Worm (Caenorhabditis elegans): Measurements from ENCODE around the gene ZK1307.3.

The ZK1307.3 gene

DNA sequence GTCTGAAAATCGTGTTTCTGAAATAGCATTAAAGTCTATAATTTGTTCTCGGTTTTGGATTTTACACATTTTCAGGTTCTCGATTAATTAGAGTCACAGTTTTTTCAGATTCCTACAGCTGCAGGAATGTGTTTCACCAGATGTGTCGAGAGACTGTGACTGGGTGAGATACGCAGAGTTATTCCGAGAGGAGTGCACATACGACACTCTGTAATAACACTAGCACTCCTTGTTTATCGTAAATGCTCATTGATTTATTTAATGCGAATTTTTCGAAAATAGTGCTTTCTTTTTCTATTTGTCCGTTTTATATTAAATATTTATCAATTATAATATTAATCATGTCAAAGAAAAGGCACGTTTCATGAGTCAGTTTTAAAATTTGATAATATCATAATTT, 14.6 kb upstream of the ZK1307.3 start, which contains the start of gene ZK1320.11:
Gene ZK1320.11 (plus strand): TSS at position 243 of the 400 bp plus-strand sequence.
- TF ChIP-seq dao-5 (tag; optimal IDR thresholded peaks at IDR 0.05) = no peak
- no peak for TF ChIP-seq W03F9.2 (tag; optimal IDR thresholded peaks at IDR 0.05)
- TF ChIP-seq him-1 (tag; optimal IDR thresholded peaks at IDR 0.05) = no peak

DNA sequence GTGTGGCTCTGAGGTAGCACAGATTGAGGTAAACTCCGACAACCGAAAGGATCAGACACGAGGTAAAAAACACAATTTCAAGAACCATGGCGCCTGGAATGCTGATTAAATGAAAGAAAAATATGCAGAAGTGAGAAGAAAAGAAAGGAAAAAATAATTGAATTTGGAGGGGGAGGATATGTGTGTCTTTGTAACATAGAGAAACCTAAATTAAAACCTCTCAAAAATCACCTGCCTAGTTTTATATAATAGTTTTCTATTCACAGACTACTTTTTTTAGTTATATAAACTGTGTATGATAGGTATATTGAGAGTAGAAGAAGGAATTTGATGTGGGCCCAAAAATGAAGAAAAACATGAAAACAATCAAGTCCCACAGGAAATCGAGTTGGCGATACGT, 12.8 kb upstream of the ZK1307.3 start, which contains the start of gene ZK1320.5:
Gene ZK1320.5 (minus strand): TSS at position 101 of the 400 bp plus-strand sequence.
- TF ChIP-seq W03F9.2 (tag; optimal IDR thresholded peaks at IDR 0.05) = no peak
- TF ChIP-seq him-1 (tag; optimal IDR thresholded peaks at IDR 0.05) = no peak
- no peak for TF ChIP-seq dao-5 (tag; optimal IDR thresholded peaks at IDR 0.05)

DNA sequence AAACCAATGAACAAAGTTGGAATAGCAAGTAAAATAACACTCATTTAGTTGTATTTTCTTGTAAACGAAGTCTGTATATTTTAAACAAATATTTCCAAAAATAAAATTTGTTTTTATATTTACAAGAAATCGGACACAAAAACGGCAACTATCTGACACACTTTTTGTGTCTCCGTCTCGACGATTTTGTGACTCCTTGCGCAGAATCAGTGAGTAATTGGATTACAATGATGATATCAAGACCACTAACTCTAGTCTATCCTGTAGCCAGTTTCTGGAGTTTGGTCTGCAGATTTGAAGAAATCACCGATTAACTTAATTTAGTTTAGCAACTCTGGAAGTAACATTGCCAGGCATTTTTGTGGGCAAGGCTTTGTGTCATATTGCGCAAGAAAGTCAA, 10.0 kb upstream of the ZK1307.3 start, which contains the start of gene cyp-13A10:
Gene cyp-13A10 (minus strand): TSS at position 88 of the 400 bp plus-strand sequence.
- TF ChIP-seq W03F9.2 (tag; optimal IDR thresholded peaks at IDR 0.05) = no peak
- no peak for TF ChIP-seq dao-5 (tag; optimal IDR thresholded peaks at IDR 0.05)
- no peak for TF ChIP-seq him-1 (tag; optimal IDR thresholded peaks at IDR 0.05)

DNA sequence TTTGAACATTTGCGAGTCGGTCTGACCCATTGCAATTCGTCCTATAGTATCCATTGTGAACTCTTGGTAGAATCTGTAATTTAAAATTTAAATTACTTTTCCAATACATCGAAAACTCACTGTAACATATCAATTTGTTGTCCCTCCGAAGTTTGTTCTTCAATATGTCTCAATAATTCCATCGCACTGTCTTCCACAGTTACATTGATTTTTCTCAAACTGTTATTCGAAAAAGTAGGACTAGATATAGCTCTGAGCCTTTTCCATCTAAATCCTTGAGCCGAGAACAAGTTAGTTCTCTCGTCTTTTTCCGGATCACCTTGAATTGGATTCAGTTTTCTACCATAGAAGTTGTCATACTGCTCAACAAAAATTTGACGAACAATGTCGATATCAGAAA, 9.3 kb upstream of the ZK1307.3 start:
- TF ChIP-seq him-1 (tag; optimal IDR thresholded peaks at IDR 0.05) (no peak), dao-5 (tag; optimal IDR thresholded peaks at IDR 0.05) (no peak), W03F9.2 (tag; optimal IDR thresholded peaks at IDR 0.05) (no peak)

DNA sequence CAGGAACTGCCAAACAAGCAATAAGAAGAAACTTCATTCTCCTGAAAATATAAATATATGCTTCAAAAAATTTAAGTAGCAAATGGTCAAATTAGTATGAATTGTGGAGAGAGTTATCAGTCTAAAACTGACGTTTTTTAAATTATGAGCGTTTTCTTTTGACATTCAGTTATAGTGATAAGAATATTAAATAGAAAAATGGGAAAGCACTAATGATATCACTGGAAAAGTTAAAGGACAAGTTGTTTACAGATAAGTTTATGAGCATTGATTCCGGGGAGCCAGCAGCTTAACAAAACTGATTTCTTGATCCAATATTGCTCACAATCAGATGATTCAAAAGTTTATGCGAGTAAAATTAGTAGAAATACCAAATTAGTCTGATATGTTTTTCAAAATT, 7.6 kb upstream of the ZK1307.3 start, which contains the start of gene ZK1320.3:
Gene ZK1320.3 (minus strand): TSS at position 41 of the 400 bp plus-strand sequence.
- TF ChIP-seq him-1 (tag; optimal IDR thresholded peaks at IDR 0.05) = no peak
- TF ChIP-seq W03F9.2 (tag; optimal IDR thresholded peaks at IDR 0.05) = no peak
- no peak for TF ChIP-seq dao-5 (tag; optimal IDR thresholded peaks at IDR 0.05)

DNA sequence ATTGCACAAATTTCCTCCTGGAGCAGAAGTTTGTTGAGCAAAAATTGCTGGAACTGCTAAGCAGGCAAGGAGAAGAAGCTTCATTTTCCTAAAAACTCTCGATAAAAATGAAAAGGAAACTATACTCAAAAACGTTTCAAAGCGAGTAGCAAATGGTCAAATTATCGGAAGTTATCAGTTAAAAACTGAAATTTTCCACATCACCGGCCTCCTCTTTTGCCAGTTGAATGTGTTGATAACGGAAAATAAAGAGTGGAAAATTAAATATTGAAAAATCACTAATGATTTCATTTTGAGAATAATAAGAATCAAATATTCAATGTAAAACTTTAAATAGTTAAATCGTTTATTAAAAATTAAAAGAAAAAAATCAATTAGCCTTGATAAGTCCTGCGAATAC, 6.1 kb upstream of the ZK1307.3 start, which contains the start of gene ZK1320.2:
Gene ZK1320.2 (minus strand): TSS at position 88 of the 400 bp plus-strand sequence.
- TF ChIP-seq him-1 (tag; optimal IDR thresholded peaks at IDR 0.05) (no peak), dao-5 (tag; optimal IDR thresholded peaks at IDR 0.05) (no peak), W03F9.2 (tag; optimal IDR thresholded peaks at IDR 0.05) (no peak)

DNA sequence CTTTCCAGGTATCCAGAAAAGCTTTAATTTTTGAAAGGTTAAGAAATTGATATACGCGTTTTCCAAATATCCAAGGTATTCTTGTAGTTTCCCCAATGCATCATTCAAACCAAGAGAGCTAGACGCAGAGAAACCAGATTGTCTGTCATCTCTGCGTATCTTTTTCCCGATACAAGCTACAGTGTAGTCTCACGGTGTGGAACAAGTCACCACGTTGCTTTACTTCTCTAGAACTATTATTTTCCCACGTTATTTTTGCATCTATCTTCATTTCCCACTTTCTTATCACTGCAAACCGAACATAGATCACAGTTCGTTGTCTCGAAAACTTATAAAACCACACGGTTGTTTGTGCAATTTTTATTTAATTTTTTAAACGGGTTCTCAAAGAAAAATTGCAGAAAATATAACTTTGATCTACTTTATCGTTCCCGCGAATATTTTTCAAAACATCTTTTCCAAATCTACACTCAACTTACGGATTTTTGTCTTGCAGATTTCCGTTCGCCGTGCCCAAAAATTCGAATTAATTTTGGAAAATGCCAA, 3.5 kb upstream of the ZK1307.3 start, which contains the start of gene gstk-1:
Gene gstk-1 (plus strand): TSS at position 496 of the 546 bp plus-strand sequence.
- TF ChIP-seq dao-5 (tag; optimal IDR thresholded peaks at IDR 0.05) (no peak), him-1 (tag; optimal IDR thresholded peaks at IDR 0.05) (no peak), W03F9.2 (tag; optimal IDR thresholded peaks at IDR 0.05) (no peak)

DNA sequence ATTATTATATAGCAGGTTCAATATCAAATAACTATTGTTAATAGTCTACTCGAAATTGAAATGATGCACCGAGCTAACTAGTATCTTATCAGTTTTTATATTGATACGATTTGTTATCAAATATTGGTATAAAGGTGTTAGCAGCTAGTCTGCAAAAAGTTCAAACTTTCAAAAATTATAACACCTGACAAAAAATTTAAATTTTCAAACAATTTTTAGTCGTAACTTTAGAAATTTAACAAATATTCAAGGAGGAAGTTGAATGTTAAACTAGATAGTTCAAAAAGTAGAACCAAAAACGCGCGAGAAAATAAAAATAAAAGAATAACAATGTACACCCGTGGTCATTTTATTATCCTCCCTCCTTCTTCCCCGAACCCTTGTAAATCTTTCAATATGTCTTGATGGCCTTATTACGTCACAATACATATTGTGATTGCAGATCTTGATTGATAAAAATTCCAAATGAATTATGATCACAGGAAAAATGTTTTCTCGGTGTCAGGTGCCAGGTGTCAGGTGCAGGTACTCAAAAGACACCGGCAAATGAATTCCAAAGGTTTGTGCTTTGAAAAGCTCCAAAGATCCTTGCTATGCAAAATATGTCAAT, 2.8 kb upstream of the ZK1307.3 start, which contains the start of gene ZK1307.1:
Gene ZK1307.1 (minus strand): TSS at position 51 of the 610 bp plus-strand sequence.
- TF ChIP-seq W03F9.2 (tag; optimal IDR thresholded peaks at IDR 0.05) (no peak), him-1 (tag; optimal IDR thresholded peaks at IDR 0.05) (no peak), dao-5 (tag; optimal IDR thresholded peaks at IDR 0.05) (no peak)

DNA sequence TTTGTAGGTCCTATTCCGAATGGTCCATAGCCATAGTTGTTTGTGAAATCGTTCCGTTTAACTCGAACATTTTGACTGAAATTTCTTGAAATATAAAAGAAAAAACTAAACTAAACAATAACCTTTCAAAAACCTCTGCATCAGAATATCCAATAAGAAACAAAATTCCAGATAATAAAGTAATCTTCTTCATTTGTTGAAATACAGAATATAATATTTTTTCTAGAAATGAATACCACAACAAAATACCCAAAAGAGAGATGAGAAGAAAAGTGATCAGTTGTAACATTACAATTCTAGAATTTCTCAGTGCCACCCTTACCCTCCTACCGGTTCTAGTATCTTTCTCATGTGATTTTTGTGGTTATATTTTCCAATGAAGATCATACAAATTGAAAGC, 860 bp upstream of the ZK1307.3 start, which contains the start of gene ZK1307.2:
Gene ZK1307.2 (minus strand): TSS at position 274 of the 400 bp plus-strand sequence.
- TF ChIP-seq dao-5 (tag; optimal IDR thresholded peaks at IDR 0.05) (no peak), W03F9.2 (tag; optimal IDR thresholded peaks at IDR 0.05) (no peak), him-1 (tag; optimal IDR thresholded peaks at IDR 0.05) (no peak)

DNA sequence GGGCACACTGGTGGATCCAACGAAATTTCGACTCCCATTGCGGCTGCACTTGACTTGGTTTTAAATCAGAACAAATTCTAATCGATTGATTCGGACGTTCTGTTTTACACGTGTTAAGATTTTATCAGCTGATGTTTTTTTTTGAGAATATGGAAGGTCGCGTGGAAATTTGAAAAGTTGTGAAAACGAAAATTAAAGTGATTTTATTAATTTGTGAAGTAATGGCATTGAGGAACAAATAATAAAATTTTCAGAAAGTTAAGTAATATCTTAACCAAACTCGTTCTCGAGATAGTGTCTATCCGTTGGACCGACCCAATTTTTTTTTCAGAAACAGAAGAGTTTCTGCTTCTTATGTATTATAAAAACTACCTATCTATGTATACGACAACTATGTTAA, 1.1 kb downstream of the ZK1307.3 start, which contains the start of gene ZK1307.4:
Gene ZK1307.4 (minus strand): TSS at position 101 of the 400 bp plus-strand sequence.
- TF ChIP-seq dao-5 (tag; optimal IDR thresholded peaks at IDR 0.05) (no peak), him-1 (tag; optimal IDR thresholded peaks at IDR 0.05) (no peak), W03F9.2 (tag; optimal IDR thresholded peaks at IDR 0.05) (no peak)

DNA sequence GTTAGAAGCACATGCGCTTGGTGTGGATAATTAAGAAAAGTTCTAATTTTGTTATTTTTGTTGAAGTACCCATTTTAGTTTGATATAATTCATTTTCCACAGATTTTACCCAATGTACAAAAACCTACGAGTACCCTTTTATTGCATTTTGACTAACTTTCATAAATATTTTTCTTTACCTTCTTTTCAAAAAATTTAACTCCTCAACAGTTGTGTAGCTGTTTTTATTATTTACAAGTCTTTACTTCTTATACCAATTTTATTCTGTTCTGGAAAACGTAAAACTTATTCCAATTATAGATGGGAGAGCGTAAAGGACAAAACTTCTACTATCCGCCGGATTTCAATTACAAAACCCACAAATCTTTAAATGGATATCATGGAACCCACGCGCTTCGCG, 3.6 kb downstream of the ZK1307.3 start, which contains the start of gene ZK1307.9:
Gene ZK1307.9 (plus strand): TSS at position 301 of the 400 bp plus-strand sequence.
- no peak for TF ChIP-seq him-1 (tag; optimal IDR thresholded peaks at IDR 0.05)
- no peak for TF ChIP-seq W03F9.2 (tag; optimal IDR thresholded peaks at IDR 0.05)
- TF ChIP-seq dao-5 (tag; optimal IDR thresholded peaks at IDR 0.05) = no peak

DNA sequence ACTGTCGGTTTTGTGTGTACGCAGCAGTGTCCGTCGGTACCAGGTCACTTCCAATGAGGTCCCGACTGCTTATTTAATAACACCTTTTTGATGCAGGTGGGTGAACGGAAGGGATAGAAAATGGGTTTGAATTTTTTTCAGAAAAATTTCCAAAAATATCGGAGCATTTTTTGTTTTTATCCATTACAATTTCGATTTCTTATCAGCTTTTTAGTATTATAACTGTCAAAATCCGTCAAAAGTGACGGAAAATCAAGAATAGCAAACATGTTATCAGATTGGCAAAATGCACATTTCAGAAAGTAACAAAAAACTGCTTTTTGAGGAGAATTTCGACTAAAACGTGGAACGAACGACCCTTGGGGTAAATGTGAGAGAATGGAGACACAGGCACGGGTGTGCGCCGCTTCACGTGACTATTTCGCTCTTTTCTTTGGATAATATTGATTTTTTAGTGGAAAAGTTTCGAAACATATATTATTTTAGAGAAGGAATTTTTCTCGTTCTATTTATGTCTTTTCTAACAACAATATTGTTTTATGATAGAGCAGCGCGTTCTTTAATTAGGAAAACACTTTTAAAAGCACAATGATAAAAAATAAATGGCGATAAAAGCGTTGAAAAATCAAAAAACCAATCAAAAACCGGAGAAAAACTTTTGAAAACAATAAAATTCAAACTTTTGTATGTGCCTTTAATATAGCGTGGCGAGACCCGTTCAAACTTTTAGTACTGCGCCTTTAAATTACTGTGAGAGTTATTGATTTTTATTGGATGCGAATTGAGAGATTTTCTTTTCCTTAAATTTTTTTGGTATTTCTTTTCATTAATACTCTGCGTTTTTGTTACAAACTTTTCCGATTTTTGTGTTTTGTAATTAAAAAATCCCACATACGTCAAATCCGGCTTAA, 5.6 kb downstream of the ZK1307.3 start, which contains the start of gene sqv-8:
Gene sqv-8 (plus strand): TSS at position 51 of the 911 bp plus-strand sequence.
- TF ChIP-seq W03F9.2 (tag; optimal IDR thresholded peaks at IDR 0.05) = no peak
- TF ChIP-seq him-1 (tag; optimal IDR thresholded peaks at IDR 0.05) = no peak
- no peak for TF ChIP-seq dao-5 (tag; optimal IDR thresholded peaks at IDR 0.05)

DNA sequence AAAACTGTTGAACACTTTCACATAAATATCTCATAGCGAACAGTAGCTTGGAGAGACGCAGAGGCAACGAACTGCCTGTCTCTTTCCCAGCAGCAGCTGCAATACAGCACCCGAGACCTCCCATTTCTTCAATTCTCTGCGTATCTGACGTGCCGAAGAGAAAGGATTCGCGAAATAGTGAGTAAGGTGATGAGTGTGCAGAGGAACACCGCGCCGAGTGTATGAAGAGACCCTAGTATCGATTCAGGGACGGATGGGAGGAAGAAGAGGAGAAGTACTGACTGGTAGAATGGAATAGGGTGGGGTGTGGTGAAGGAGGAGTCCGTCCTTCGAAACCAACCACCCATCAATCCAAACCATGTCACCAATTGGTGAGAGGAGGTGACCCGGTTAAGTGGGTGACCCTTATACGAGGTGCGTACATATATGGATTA, 6.7 kb downstream of the ZK1307.3 start:
- TF ChIP-seq him-1 (tag; optimal IDR thresholded peaks at IDR 0.05) = no peak
- TF ChIP-seq dao-5 (tag; optimal IDR thresholded peaks at IDR 0.05) = no peak
- no peak for TF ChIP-seq W03F9.2 (tag; optimal IDR thresholded peaks at IDR 0.05)
